Worm (Caenorhabditis elegans): ENCODE results near the gene gsp-1.

- no peak for TF ChIP-seq nhr-11 (tag; optimal IDR thresholded peaks at IDR 0.05)
- no peak for TF ChIP-seq nhr-28 (tag; optimal IDR thresholded peaks at IDR 0.05)
- no peak for TF ChIP-seq grh-1 (GFP tag; IDR thresholded peaks at IDR 0.05)
Observed at ce11 chrV:10695181-10695580, 13.0 kb downstream of the gsp-1 start, which contains the start of gene C05A2.4.

All from whole organism, L1 larva.